Worm (Caenorhabditis elegans): ENCODE data around the gene Y12A6A.1.

The Y12A6A.1 gene

DNA sequence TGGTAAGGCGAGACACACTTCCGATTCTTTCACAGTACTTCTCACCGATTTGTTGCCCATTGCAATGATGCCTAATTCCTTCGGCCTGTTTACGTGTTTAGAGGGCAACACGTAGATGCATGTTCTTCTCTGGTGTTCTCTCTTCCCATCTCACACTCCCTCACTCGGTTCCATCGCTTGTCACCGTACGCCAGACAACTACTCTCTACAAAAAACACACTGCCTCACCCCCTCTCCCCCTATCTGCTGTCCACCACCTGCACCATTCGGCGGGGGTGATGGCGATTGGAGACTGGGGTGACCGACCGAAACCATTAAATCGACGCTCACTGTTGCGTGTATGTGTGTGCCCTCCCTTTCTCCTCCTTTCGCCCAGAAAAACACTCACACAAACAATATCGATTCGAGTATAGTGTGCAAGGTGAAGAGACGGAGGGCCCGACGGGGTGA is 37.6 kb downstream of the Y12A6A.1 start:
- peak; percentile 52 for TF ChIP-seq snu-23 (GFP tag; optimal IDR thresholded peaks at IDR 0.05)
- TF ChIP-seq irx-1 (tag; optimal IDR thresholded peaks at IDR 0.05) = peak; percentile 19
- TF ChIP-seq F16B12.6 (tag; optimal IDR thresholded peaks at IDR 0.05) = no peak
- TF ChIP-seq nhr-85 (tag) = peak; percentile 84
- no peak for TF ChIP-seq skn-1 (tag; optimal IDR thresholded peaks at IDR 0.05)
- peak; percentile 42 for TF ChIP-seq nhr-47 (tag; optimal IDR thresholded peaks at IDR 0.05)
- TF ChIP-seq blmp-1 (tag; optimal IDR thresholded peaks at IDR 0.05) = peak; percentile 32
- TF ChIP-seq dsc-1 (tag; optimal IDR thresholded peaks at IDR 0.05) = peak; percentile 37
- TF ChIP-seq ama-1 (optimal IDR thresholded peaks at IDR 0.05) = no peak
- TF ChIP-seq nhr-20 (tag; optimal IDR thresholded peaks at IDR 0.05) = peak; percentile 58
- TF ChIP-seq C04F5.9 (tag; optimal IDR thresholded peaks at IDR 0.05) = no peak
- no peak for TF ChIP-seq pag-3 (tag; optimal IDR thresholded peaks at IDR 0.05; ENCODE audit: borderline replicate concordance, insufficient read depth)
- TF ChIP-seq C16A3.4 (tag; optimal IDR thresholded peaks at IDR 0.05) = no peak
- TF ChIP-seq jun-1 (tag; optimal IDR thresholded peaks at IDR 0.05) = no peak
- TF ChIP-seq elt-2 (tag; optimal IDR thresholded peaks at IDR 0.05) = no peak
- no peak for TF ChIP-seq grh-1 (GFP tag; IDR thresholded peaks at IDR 0.05)
- peak in 1 of 3 experiments; percentile 30 for TF ChIP-seq ceh-82 (tag; optimal IDR thresholded peaks at IDR 0.05)
- no peak for TF ChIP-seq aha-1 (tag; optimal IDR thresholded peaks at IDR 0.05)
- TF ChIP-seq egl-27 (tag; optimal IDR thresholded peaks at IDR 0.05) = no peak
- TF ChIP-seq aly-2 (tag; optimal IDR thresholded peaks at IDR 0.05) = no peak
- TF ChIP-seq nhr-12 (tag; optimal IDR thresholded peaks at IDR 0.05) = no peak
- no peak for TF ChIP-seq nhr-237 (tag; optimal IDR thresholded peaks at IDR 0.05)
- TF ChIP-seq swsn-7 (tag; optimal IDR thresholded peaks at IDR 0.05) = peak; percentile 44
- no peak for TF ChIP-seq hpl-2 (GFP tag; optimal IDR thresholded peaks at IDR 0.05)
- peak; percentile 4 to 31 for TF ChIP-seq lin-35 (GFP tag; optimal IDR thresholded peaks at IDR 0.05)
- no peak for TF ChIP-seq fkh-8 (tag; optimal IDR thresholded peaks at IDR 0.05)
- peak; percentile 9; the same call in 1 of the 2 replicates for TF ChIP-seq nhr-19 (GFP tag; conservative IDR thresholded peaks at IDR 0.05)
- peak; percentile 43 for TF ChIP-seq nhr-71 (tag; optimal IDR thresholded peaks at IDR 0.05)
- peak; percentile 49 for TF ChIP-seq tbx-2 (tag; optimal IDR thresholded peaks at IDR 0.05)
- no peak for TF ChIP-seq lin-13 (GFP tag; optimal IDR thresholded peaks at IDR 0.05)
- TF ChIP-seq sox-4 (tag; optimal IDR thresholded peaks at IDR 0.05) = no peak
- no peak for TF ChIP-seq vab-15 (tag; optimal IDR thresholded peaks at IDR 0.05)
- no peak for TF ChIP-seq Y116A8C.19 (tag; optimal IDR thresholded peaks at IDR 0.05; ENCODE audit: borderline replicate concordance)
- no peak for TF ChIP-seq alr-1 (tag; optimal IDR thresholded peaks at IDR 0.05; ENCODE audit: borderline replicate concordance)
- no peak for TF ChIP-seq efl-3 (GFP tag; optimal IDR thresholded peaks at IDR 0.05)
- TF ChIP-seq rnt-1 (tag; optimal IDR thresholded peaks at IDR 0.05) = peak; percentile 42
- TF ChIP-seq unc-30 (tag; optimal IDR thresholded peaks at IDR 0.05) = no peak
- no peak for TF ChIP-seq nhr-77 (tag; optimal IDR thresholded peaks at IDR 0.05)
- no peak for TF ChIP-seq mab-9 (GFP tag; IDR thresholded peaks at IDR 0.05)
- TF ChIP-seq elt-3 (tag; optimal IDR thresholded peaks at IDR 0.05) = peak in 1 of 6 experiments; percentile 2
- TF ChIP-seq lsy-2 (tag; optimal IDR thresholded peaks at IDR 0.05) = peak in 1 of 2 experiments; percentile 16
- no peak for TF ChIP-seq unc-98 (GFP tag; IDR thresholded peaks at IDR 0.05)
- TF ChIP-seq zag-1 (tag; optimal IDR thresholded peaks at IDR 0.05) = no peak
- TF ChIP-seq snpc-4 (tag; optimal IDR thresholded peaks at IDR 0.05) = no peak
- TF ChIP-seq unc-62 (GFP tag; optimal IDR thresholded peaks at IDR 0.05) = no peak
- no peak for TF ChIP-seq sup-37 (GFP tag; optimal IDR thresholded peaks at IDR 0.05)
- TF ChIP-seq hlh-17 (GFP tag; optimal IDR thresholded peaks at IDR 0.05; ENCODE audit: borderline replicate concordance) = no peak
- peak in 1 of 2 experiments; percentile 6 for TF ChIP-seq efl-1 (optimal IDR thresholded peaks at IDR 0.05)
- TF ChIP-seq efl-1 (GFP tag; optimal IDR thresholded peaks at IDR 0.05 in 1 of 2) = peak in 1 of 2 experiments; percentile 40
- no peak for TF ChIP-seq ztf-4 (tag; optimal IDR thresholded peaks at IDR 0.05)
- TF ChIP-seq ceh-88 (GFP tag; IDR thresholded peaks at IDR 0.05) = no peak
- TF ChIP-seq pqm-1 (tag; optimal IDR thresholded peaks at IDR 0.05) = no peak
- TF ChIP-seq sptf-1 (tag; optimal IDR thresholded peaks at IDR 0.05) = no peak
- TF ChIP-seq nhr-11 (tag; optimal IDR thresholded peaks at IDR 0.05) = no peak
